Fruit fly (Drosophila melanogaster) whole organism, adult: Measurements from ENCODE around the gene CG15742.

Experiments used
- CG11617 ChIP-seq: fragments of 200-800 bp; sonication (Bioruptor generic); optimal IDR thresholded peaks from 2 replicates; lab custom pipeline; 2017; ENCODE audit warnings: mild to moderate bottlenecking, missing biosample characterization, missing genetic modification reagents, missing genetic modification characterization
- CG12768 ChIP-seq: fragments of 200-800 bp; sonication (Bioruptor generic); optimal IDR thresholded peaks from 2 replicates; lab custom pipeline; 2017; ENCODE audit warnings: missing biosample characterization, missing genetic modification characterization, mild to moderate bottlenecking, moderate library complexity, missing genetic modification reagents
- CG14711 ChIP-seq: fragments of 200-800 bp; sonication (Bioruptor generic); optimal IDR thresholded peaks from 2 replicates; lab custom pipeline; 2018; ENCODE audit warnings: missing biosample characterization, mild to moderate bottlenecking, missing genetic modification characterization, moderate library complexity
- CG1620 ChIP-seq: fragments of 200-800 bp; sonication (Bioruptor generic); optimal IDR thresholded peaks from 2 replicates; lab custom pipeline; 2016; ENCODE audit warnings: missing biosample characterization, missing genetic modification characterization
- CG33017 ChIP-seq: fragments of 200-800 bp; sonication (Bioruptor generic); optimal IDR thresholded peaks from 2 replicates; lab custom pipeline; 2018; ENCODE audit warnings: missing biosample characterization, mild to moderate bottlenecking, missing genetic modification characterization, moderate library complexity
- CG5204 ChIP-seq: fragments of 200-800 bp; sonication (Bioruptor generic); optimal IDR thresholded peaks from 2 replicates; lab custom pipeline; 2016; ENCODE audit warnings: missing biosample characterization, missing genetic modification characterization
- CG7045 ChIP-seq: fragments of 200-800 bp; sonication (Bioruptor generic); optimal IDR thresholded peaks from 2 replicates; lab custom pipeline; 2017; ENCODE audit warnings: missing biosample characterization, mild to moderate bottlenecking, missing genetic modification characterization
- CG7101 ChIP-seq: fragments of 200-800 bp; sonication (Bioruptor generic); optimal IDR thresholded peaks from 2 replicates; lab custom pipeline; 2018; ENCODE audit warnings: missing biosample characterization, mild to moderate bottlenecking, missing genetic modification characterization, moderate library complexity
- Clk ChIP-seq: fragments of 200-800 bp; sonication (Bioruptor generic); optimal IDR thresholded peaks from 2 replicates; lab custom pipeline; 2017; ENCODE audit warnings: missing biosample characterization, missing genetic modification characterization
- Crg-1 ChIP-seq: fragments of 200-800 bp; sonication (Bioruptor generic); optimal IDR thresholded peaks from 2 replicates; lab custom pipeline; 2016; ENCODE audit warnings: missing biosample characterization, missing genetic modification characterization
- Hr96 ChIP-seq: fragments of 200-800 bp; sonication (Bioruptor generic); optimal IDR thresholded peaks from 2 replicates; lab custom pipeline; 2016; ENCODE audit warnings: missing biosample characterization, missing genetic modification characterization
- Mnt ChIP-seq: fragments of 200-800 bp; sonication (Bioruptor generic); optimal IDR thresholded peaks from 2 replicates; lab custom pipeline; 2016; ENCODE audit warnings: missing biosample characterization, mild to moderate bottlenecking, missing genetic modification characterization
- bab1 ChIP-seq: fragments of 200-800 bp; sonication (Bioruptor generic); optimal IDR thresholded peaks from 3 replicates; lab custom pipeline; 2019; ENCODE audit warnings: missing biosample characterization, mild to moderate bottlenecking, missing genetic modification characterization, moderate library complexity
- cic ChIP-seq: fragments of 200-800 bp; sonication (Bioruptor generic); optimal IDR thresholded peaks from 2 replicates; lab custom pipeline; 2017; ENCODE audit warnings: missing biosample characterization, mild to moderate bottlenecking, missing genetic modification characterization, moderate library complexity
- cnc ChIP-seq, 2 experiments: fragments of >200 bp; optimal IDR thresholded peaks; 2 replicates each; lab custom pipeline; 2017
- kay ChIP-seq: fragments of 200-800 bp; sonication (Bioruptor generic); peaks from one replicate; lab custom pipeline; 2016; ENCODE audit warnings: missing biosample characterization, missing genetic modification characterization, borderline replicate concordance
- ovo ChIP-seq: fragments of 200-800 bp; sonication (Bioruptor generic); optimal IDR thresholded peaks from 2 replicates; lab custom pipeline; 2016; ENCODE audit warnings: missing biosample characterization, missing genetic modification characterization
- pad ChIP-seq: fragments of 200-800 bp; sonication (Bioruptor generic); optimal IDR thresholded peaks from 3 replicates; lab custom pipeline; 2017; ENCODE audit warnings: missing biosample characterization, missing genetic modification characterization, mild to moderate bottlenecking, moderate library complexity, missing genetic modification reagents
- tj ChIP-seq: fragments of 200-800 bp; sonication (Bioruptor generic); optimal IDR thresholded peaks from 3 replicates; lab custom pipeline; 2017; ENCODE audit warnings: missing biosample characterization, mild to moderate bottlenecking, missing genetic modification characterization, moderate library complexity
- toe ChIP-seq: fragments of 200-800 bp; sonication (Bioruptor generic); optimal IDR thresholded peaks from 2 replicates; lab custom pipeline; 2016; ENCODE audit warnings: missing biosample characterization, missing genetic modification characterization

The CG15742 gene

dm6 chrX:13280738-13281137, 22.4 kb upstream of the CG15742 start:
- no peak for TF ChIP-seq cnc (optimal IDR thresholded peaks at IDR 0.05; lab: Kevin White, UChicago)
- no peak for TF ChIP-seq CG5204 (GFP tag; lab: Kevin White, UChicago)
- TF ChIP-seq Clk (GFP tag; lab: Kevin White, UChicago): no peak
- no peak for TF ChIP-seq CG11617 (GFP tag; lab: Kevin White, UChicago)

dm6 chrX:13280235-13280634, 21.9 kb upstream of the CG15742 start:
- TF ChIP-seq CG7101 (tag; lab: Kevin White, UChicago) (no peak), Mnt (GFP tag; lab: Kevin White, UChicago) (peak; percentile 12), toe (no peak), kay (no peak)

dm6 chrX:13278468-13278982, 20.2 kb upstream of the CG15742 start:
- TF ChIP-seq Mnt (GFP tag; lab: Kevin White, UChicago) (no peak), ovo (peak; percentile 73), pad (peak; percentile 98), cic (peak; percentile 12)

dm6 chrX:13277580-13278467, 19.5 kb upstream of the CG15742 start:
- TF ChIP-seq cic (no peak), Crg-1 (GFP tag; lab: Kevin White, UChicago) (no peak), CG1620 (GFP tag; lab: Kevin White, UChicago) (no peak), CG33017 (peak; percentile 6), kay (no peak), ovo (no peak), bab1 (peak; percentile 68), pad (no peak), CG11617 (GFP tag; lab: Kevin White, UChicago) (no peak), toe (no peak), Mnt (GFP tag; lab: Kevin White, UChicago) (no peak), Hr96 (GFP tag; lab: Kevin White, UChicago) (no peak), cnc (optimal IDR thresholded peaks at IDR 0.05; lab: Kevin White, UChicago) (no peak), tj (GFP tag; lab: Kevin White, UChicago) (peak; percentile 58), CG14711 (tag; lab: Kevin White, UChicago) (peak; percentile 55), CG5204 (GFP tag; lab: Kevin White, UChicago) (no peak), Clk (GFP tag; lab: Kevin White, UChicago) (no peak), CG7101 (tag; lab: Kevin White, UChicago) (peak; percentile 48), CG12768 (GFP tag; lab: Kevin White, UChicago) (no peak), CG7045 (GFP tag; lab: Kevin White, UChicago) (no peak)

dm6 chrX:13277148-13277547, 18.9 kb upstream of the CG15742 start:
- TF ChIP-seq toe (no peak), bab1 (no peak), pad (no peak), CG12768 (GFP tag; lab: Kevin White, UChicago) (no peak), CG11617 (GFP tag; lab: Kevin White, UChicago) (no peak), CG7101 (tag; lab: Kevin White, UChicago) (no peak)

- TF ChIP-seq kay (no peak), CG5204 (GFP tag; lab: Kevin White, UChicago) (peak; percentile 24), CG11617 (GFP tag; lab: Kevin White, UChicago) (peak; percentile 83), CG33017 (peak; percentile 86), Crg-1 (GFP tag; lab: Kevin White, UChicago) (no peak), CG12768 (GFP tag; lab: Kevin White, UChicago) (peak; percentile 41), cic (peak; percentile 28), ovo (no peak), Hr96 (GFP tag; lab: Kevin White, UChicago) (no peak), Mnt (GFP tag; lab: Kevin White, UChicago) (peak; percentile 18), CG14711 (tag; lab: Kevin White, UChicago) (peak; percentile 86), pad (peak; percentile 38), cnc (optimal IDR thresholded peaks at IDR 0.05; lab: Kevin White, UChicago) (no peak), Clk (GFP tag; lab: Kevin White, UChicago) (no peak), bab1 (peak; percentile 63), tj (GFP tag; lab: Kevin White, UChicago) (peak; percentile 55), CG7101 (tag; lab: Kevin White, UChicago) (peak; percentile 91), toe (peak; percentile 3), CG1620 (GFP tag; lab: Kevin White, UChicago) (no peak), CG7045 (GFP tag; lab: Kevin White, UChicago) (peak; percentile 73)
These were observed 18.4 kb upstream of the CG15742 start for dm6 chrX:13276713-13277112.

- TF ChIP-seq CG14711 (tag; lab: Kevin White, UChicago) (peak; percentile 50), Mnt (GFP tag; lab: Kevin White, UChicago) (peak; percentile 9), CG12768 (GFP tag; lab: Kevin White, UChicago) (no peak), CG11617 (GFP tag; lab: Kevin White, UChicago) (peak; percentile 43), CG1620 (GFP tag; lab: Kevin White, UChicago) (peak; percentile 3), CG7101 (tag; lab: Kevin White, UChicago) (peak; percentile 43)
These were observed 16.8 kb upstream of the CG15742 start for dm6 chrX:13275139-13275538.
